Worm (Caenorhabditis elegans): ENCODE measurements around the gene lelo-3.

Gene lelo-3

DNA sequence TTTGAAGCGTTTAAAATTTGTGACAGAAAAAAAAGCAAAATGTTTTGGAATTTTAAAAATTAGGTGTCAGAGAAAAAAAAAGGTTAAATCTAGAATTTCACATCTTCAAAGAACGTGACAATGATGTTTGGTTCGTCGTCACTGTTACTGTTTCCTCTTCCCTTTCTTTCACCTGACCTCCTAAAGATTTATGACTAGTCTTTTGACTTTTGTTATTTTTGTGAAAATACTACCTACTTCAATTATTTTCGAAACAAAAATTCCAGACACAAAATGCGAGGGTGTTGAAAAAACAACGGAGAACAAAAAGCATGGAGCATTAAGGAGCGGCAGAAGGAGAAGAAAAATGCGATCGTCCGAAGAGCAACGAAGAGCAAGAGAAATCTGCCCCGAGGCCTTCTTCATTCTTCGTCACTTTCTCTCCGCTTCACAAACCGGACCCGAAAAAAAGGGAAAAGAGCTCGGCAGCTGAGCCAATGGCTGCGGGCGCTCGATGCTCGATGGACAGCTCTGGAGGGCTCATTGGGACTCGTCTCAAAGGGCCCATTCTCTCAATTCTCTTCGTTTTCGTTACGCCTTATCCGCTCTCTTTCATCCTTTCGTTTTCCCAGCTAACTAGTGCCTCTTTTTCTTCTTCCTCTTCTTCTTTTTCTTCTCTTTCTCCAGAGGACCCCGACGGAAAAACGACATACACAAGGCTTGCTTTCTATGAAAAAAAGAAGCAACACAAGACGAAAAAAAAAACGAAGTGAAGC lies 46.0 kb downstream of the lelo-3 start (continued):
- TF ChIP-seq T23F11.4 (GFP tag; optimal IDR thresholded peaks at IDR 0.05): no peak
- peak; percentile 69 for TF ChIP-seq unc-42 (tag; optimal IDR thresholded peaks at IDR 0.05)
- no peak for TF ChIP-seq fkh-10 (GFP tag; optimal IDR thresholded peaks at IDR 0.05)
- peak; percentile 6 for TF ChIP-seq ceh-34 (tag; optimal IDR thresholded peaks at IDR 0.05)
- no peak for TF ChIP-seq hlh-8 (tag; optimal IDR thresholded peaks at IDR 0.05)
- TF ChIP-seq ama-1 (optimal IDR thresholded peaks at IDR 0.05): no peak
- no peak for TF ChIP-seq ttx-3 (tag; optimal IDR thresholded peaks at IDR 0.05)
- TF ChIP-seq sox-2 (GFP tag; IDR thresholded peaks at IDR 0.05): no peak
- no peak for TF ChIP-seq hlh-30 (tag; optimal IDR thresholded peaks at IDR 0.05; ENCODE audit: insufficient read depth)
- TF ChIP-seq pqm-1 (tag; optimal IDR thresholded peaks at IDR 0.05): no peak
- no peak for TF ChIP-seq ztf-16 (tag; optimal IDR thresholded peaks at IDR 0.05)
- no peak for TF ChIP-seq lim-6 (tag; optimal IDR thresholded peaks at IDR 0.05)
- no peak for TF ChIP-seq mec-3 (tag; optimal IDR thresholded peaks at IDR 0.05; ENCODE audit: borderline replicate concordance)
- TF ChIP-seq fax-1 (tag; optimal IDR thresholded peaks at IDR 0.05): no peak
- TF ChIP-seq fkh-6 (tag; optimal IDR thresholded peaks at IDR 0.05): no peak
- no peak for TF ChIP-seq ceh-6 (GFP tag; optimal IDR thresholded peaks at IDR 0.05)
- no peak for TF ChIP-seq hlh-6 (tag; optimal IDR thresholded peaks at IDR 0.05)
- no peak for TF ChIP-seq unc-86 (tag; optimal IDR thresholded peaks at IDR 0.05)
- no peak for TF ChIP-seq ceh-45 (GFP tag; IDR thresholded peaks at IDR 0.05)
- TF ChIP-seq ceh-31 (tag; optimal IDR thresholded peaks at IDR 0.05): peak; percentile 53
- no peak for TF ChIP-seq Y22D7AL.16 (tag; optimal IDR thresholded peaks at IDR 0.05)
- TF ChIP-seq ceh-9 (tag; optimal IDR thresholded peaks at IDR 0.05): no peak
- no peak for TF ChIP-seq ceh-24 (tag; optimal IDR thresholded peaks at IDR 0.05)
- TF ChIP-seq unc-3 (GFP tag; conservative IDR thresholded peaks at IDR 0.05): no peak
- peak; percentile 66 for TF ChIP-seq unc-3 (tag; optimal IDR thresholded peaks at IDR 0.05)
- peak; percentile 54 for TF ChIP-seq unc-55 (GFP tag; optimal IDR thresholded peaks at IDR 0.05)
- TF ChIP-seq che-1 (tag; optimal IDR thresholded peaks at IDR 0.05): no peak
- TF ChIP-seq nhr-11 (tag; optimal IDR thresholded peaks at IDR 0.05): no peak
- TF ChIP-seq dve-1 (tag; optimal IDR thresholded peaks at IDR 0.05): no peak
- TF ChIP-seq ets-4 (tag; optimal IDR thresholded peaks at IDR 0.05): no peak
- TF ChIP-seq tbx-2 (tag; optimal IDR thresholded peaks at IDR 0.05): peak; percentile 31
- TF ChIP-seq C08G9.2 (tag; optimal IDR thresholded peaks at IDR 0.05): no peak
- no peak for TF ChIP-seq syd-9 (tag; optimal IDR thresholded peaks at IDR 0.05)
- no peak for TF ChIP-seq K09A11.1 (tag; optimal IDR thresholded peaks at IDR 0.05; ENCODE audit: insufficient read depth)

- TF ChIP-seq ama-1 (optimal IDR thresholded peaks at IDR 0.05): no peak
- TF ChIP-seq zip-5 (tag; optimal IDR thresholded peaks at IDR 0.05): no peak
- TF ChIP-seq ceh-2 (tag; optimal IDR thresholded peaks at IDR 0.05): no peak
- no peak for TF ChIP-seq mec-3 (tag; optimal IDR thresholded peaks at IDR 0.05; ENCODE audit: borderline replicate concordance)
- no peak for TF ChIP-seq pat-9 (tag; optimal IDR thresholded peaks at IDR 0.05)
Observed at ce11 chrX:5975726-5976125, 46.6 kb downstream of the lelo-3 start.

DNA sequence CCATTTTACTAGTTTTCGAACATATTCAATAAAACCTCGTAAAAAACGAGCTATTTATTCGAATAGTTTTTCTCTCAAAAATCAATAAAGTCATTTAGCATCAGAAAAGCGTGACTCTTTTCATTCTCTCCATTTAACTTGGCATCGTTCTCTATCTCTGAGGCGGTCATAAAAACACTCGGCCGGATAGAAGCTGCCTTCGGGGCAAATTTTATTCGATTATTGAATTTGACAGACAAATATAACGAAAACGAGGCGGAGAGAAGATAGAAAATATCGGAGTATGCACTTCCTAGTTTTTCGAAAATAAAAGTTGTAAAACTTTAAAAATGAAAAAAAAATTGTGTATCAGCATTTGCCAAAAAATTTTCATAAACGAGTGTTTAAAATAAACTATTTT lies 47.1 kb downstream of the lelo-3 start:
- TF ChIP-seq unc-42 (tag; optimal IDR thresholded peaks at IDR 0.05): peak; percentile 71
- TF ChIP-seq ceh-18 (tag; optimal IDR thresholded peaks at IDR 0.05): no peak

- TF ChIP-seq hlh-13 (GFP tag; optimal IDR thresholded peaks at IDR 0.05): no peak
- TF ChIP-seq pag-3 (tag; optimal IDR thresholded peaks at IDR 0.05; ENCODE audit: borderline replicate concordance): no peak
- no peak for TF ChIP-seq F13H6.1 (tag; optimal IDR thresholded peaks at IDR 0.05)
- TF ChIP-seq ceh-34 (tag; optimal IDR thresholded peaks at IDR 0.05): no peak
- no peak for TF ChIP-seq ceh-45 (GFP tag; IDR thresholded peaks at IDR 0.05)
- TF ChIP-seq pros-1 (tag; optimal IDR thresholded peaks at IDR 0.05): no peak
- TF ChIP-seq odd-2 (tag; optimal IDR thresholded peaks at IDR 0.05): no peak
- TF ChIP-seq unc-55 (GFP tag; optimal IDR thresholded peaks at IDR 0.05): no peak
- TF ChIP-seq ceh-19 (GFP tag; optimal IDR thresholded peaks at IDR 0.05): no peak
- TF ChIP-seq ahr-1 (tag; optimal IDR thresholded peaks at IDR 0.05): no peak
- no peak for TF ChIP-seq lin-11 (tag; optimal IDR thresholded peaks at IDR 0.05)
- no peak for TF ChIP-seq sdc-2 (tag; optimal IDR thresholded peaks at IDR 0.05)
- no peak for TF ChIP-seq pha-4 (tag; optimal IDR thresholded peaks at IDR 0.05)
- TF ChIP-seq ceh-2 (tag; optimal IDR thresholded peaks at IDR 0.05): no peak
- no peak for TF ChIP-seq ceh-30 (tag; optimal IDR thresholded peaks at IDR 0.05)
- no peak for TF ChIP-seq hlh-8 (tag; optimal IDR thresholded peaks at IDR 0.05)
Observed at ce11 chrX:5972212-5972611, 50.2 kb downstream of the lelo-3 start.
